Fruit fly (Drosophila melanogaster) whole organism, adult: ENCODE results near the gene Ir7b.

Experiments
- CG12768 ChIP-seq: fragments of 200-800 bp; sonication (Bioruptor generic); optimal IDR thresholded peaks from 2 replicates; lab custom pipeline; 2017; ENCODE audit warnings: missing biosample characterization, missing genetic modification characterization, mild to moderate bottlenecking, moderate library complexity, missing genetic modification reagents
- CG1620 ChIP-seq: fragments of 200-800 bp; sonication (Bioruptor generic); optimal IDR thresholded peaks from 2 replicates; lab custom pipeline; 2016; ENCODE audit warnings: missing biosample characterization, missing genetic modification characterization
- CG7045 ChIP-seq: fragments of 200-800 bp; sonication (Bioruptor generic); optimal IDR thresholded peaks from 2 replicates; lab custom pipeline; 2017; ENCODE audit warnings: missing biosample characterization, mild to moderate bottlenecking, missing genetic modification characterization
- cnc ChIP-seq, 2 experiments: fragments of >200 bp; optimal IDR thresholded peaks; 2 replicates each; lab custom pipeline; 2017

dm6 chrX:7822910-7823309, 43.9 kb downstream of the Ir7b start:
- TF ChIP-seq CG12768 (GFP tag; lab: Kevin White, UChicago) (no peak), cnc (optimal IDR thresholded peaks at IDR 0.05; lab: Kevin White, UChicago) (no peak), CG7045 (GFP tag; lab: Kevin White, UChicago) (no peak), CG1620 (GFP tag; lab: Kevin White, UChicago) (no peak)
